Worm (Caenorhabditis elegans) whole organism, L2 larva: ENCODE results near the gene sek-5.

Source experiments
- F13H6.1 ChIP-seq: sonication (generic microtip); optimal IDR thresholded peaks from 2 replicates; lab custom pipeline; 2016; ENCODE audit warnings: missing genetic modification characterization, missing compliant biosample characterization
- ama-1 ChIP-seq: fragments of 150-350 bp; optimal IDR thresholded peaks from 2 replicates; lab custom pipeline; 2018; ENCODE audit warnings: inconsistent platforms
- ceh-16 ChIP-seq: fragments of 150-350 bp; optimal IDR thresholded peaks from 2 replicates; lab custom pipeline; 2014; ENCODE audit warnings: missing biosample characterization, missing genetic modification characterization
- dmd-4 ChIP-seq: sonication (generic microtip); optimal IDR thresholded peaks from 2 replicates; lab custom pipeline; 2017; ENCODE audit warnings: missing biosample characterization, missing genetic modification characterization
- egl-27 ChIP-seq: sonication (generic microtip); optimal IDR thresholded peaks from 3 replicates; lab custom pipeline; 2017; ENCODE audit warnings: missing biosample characterization, missing genetic modification reagents, missing genetic modification characterization
- elt-3 ChIP-seq: sonication (generic microtip); optimal IDR thresholded peaks from 2 replicates; lab custom pipeline; 2017; ENCODE audit warnings: missing biosample characterization, missing genetic modification characterization
- lin-13 ChIP-seq: fragments of 150-350 bp; optimal IDR thresholded peaks from 2 replicates; lab custom pipeline; 2014; ENCODE audit warnings: missing biosample characterization, missing genetic modification reagents, missing genetic modification characterization
- nhr-11 ChIP-seq: fragments of 150-350 bp; optimal IDR thresholded peaks from 2 replicates; lab custom pipeline; 2014; ENCODE audit warnings: missing biosample characterization, missing genetic modification characterization
- nhr-21 ChIP-seq: fragments of 150-350 bp; optimal IDR thresholded peaks from 2 replicates; lab custom pipeline; 2014; ENCODE audit warnings: missing biosample characterization, missing genetic modification characterization
- nhr-25 ChIP-seq: fragments of 150-350 bp; sonication (generic microtip); optimal IDR thresholded peaks from 3 replicates; lab custom pipeline; 2014; ENCODE audit warnings: missing biosample characterization, missing genetic modification characterization
- sma-3 ChIP-seq: sonication (generic microtip); optimal IDR thresholded peaks from 2 replicates; lab custom pipeline; 2016; ENCODE audit warnings: missing genetic modification reagents, missing genetic modification characterization, missing compliant biosample characterization
- sma-9 ChIP-seq, 2 experiments: fragments of 150-350 bp in 1 of 2; sonication (generic microtip) in 1 of 2; optimal IDR thresholded peaks; 2 replicates each; lab custom pipeline; 2014 to 2016; ENCODE audit warnings: missing genetic modification characterization in 2 of 2, mild to moderate bottlenecking in 1 of 2, missing biosample characterization in 1 of 2, missing compliant biosample characterization in 1 of 2, missing genetic modification reagents in 1 of 2, moderate library complexity in 1 of 2
- snpc-4 ChIP-seq: fragments of 150-350 bp; optimal IDR thresholded peaks from 2 replicates; lab custom pipeline; 2014; ENCODE audit warnings: missing biosample characterization, missing genetic modification characterization
- unc-62 ChIP-seq: fragments of 150-350 bp; optimal IDR thresholded peaks from 2 replicates; lab custom pipeline; 2014; ENCODE audit warnings: missing biosample characterization, missing genetic modification reagents, missing genetic modification characterization

ce11 chrX:5370605-5371004 is 6.8 kb upstream of the sek-5 start:
- TF ChIP-seq lin-13 (GFP tag; lab: Kevin White, UChicago) = no peak
- TF ChIP-seq sma-9 (GFP tag; optimal IDR thresholded peaks at IDR 0.05; lab: Kevin White, UChicago) = no peak
- no peak for TF ChIP-seq sma-9 (tag; optimal IDR thresholded peaks at IDR 0.05; lab: Kevin White, UChicago)
- no peak for TF ChIP-seq dmd-4 (tag; lab: Kevin White, UChicago)
- TF ChIP-seq ama-1 (lab: Kevin White, UChicago) = no peak
- TF ChIP-seq nhr-11 (tag; lab: Kevin White, UChicago) = no peak
- TF ChIP-seq snpc-4 (tag; lab: Kevin White, UChicago) = no peak
- TF ChIP-seq ceh-16 = no peak
- no peak for TF ChIP-seq sma-3 (GFP tag; lab: Kevin White, UChicago)
- no peak for TF ChIP-seq unc-62 (GFP tag; lab: Kevin White, UChicago)
- no peak for TF ChIP-seq F13H6.1 (tag; lab: Kevin White, UChicago)
- no peak for TF ChIP-seq egl-27 (tag; lab: Kevin White, UChicago)
- no peak for TF ChIP-seq nhr-21
- no peak for TF ChIP-seq elt-3
- TF ChIP-seq nhr-25 (tag; lab: Kevin White, UChicago) = no peak
